Worm (Caenorhabditis elegans) whole organism, L4 larva: Measurements from ENCODE around the gene ZK632.9.

Experiments
- F10B5.3 ChIP-seq: sonication (generic microtip); optimal IDR thresholded peaks from 2 replicates; lab custom pipeline; 2016; ENCODE audit warnings: mild to moderate bottlenecking, missing genetic modification characterization, missing compliant biosample characterization
- F26F4.8 ChIP-seq: fragments of 200-800 bp; sonication (Bioruptor generic); conservative IDR thresholded peaks from 2 replicates; pipeline ENCODE4 v1.3.6; 2022; ENCODE audit warnings: missing genetic modification characterization, missing compliant biosample characterization
- F37D6.2 ChIP-seq: sonication (generic microtip); optimal IDR thresholded peaks from 2 replicates; lab custom pipeline; 2016; ENCODE audit warnings: mild to moderate bottlenecking, missing genetic modification characterization, missing compliant biosample characterization
- F44E2.7 ChIP-seq: fragments of 200-800 bp; sonication (Bioruptor generic); IDR thresholded peaks from 2 replicates; pipeline ENCODE4 v2.1.2; 2022; ENCODE audit warnings: missing genetic modification characterization, missing compliant biosample characterization
- F49E8.2 ChIP-seq: sonication (generic microtip); optimal IDR thresholded peaks from 2 replicates; lab custom pipeline; 2016; ENCODE audit warnings: missing compliant biosample characterization, mild to moderate bottlenecking, missing genetic modification characterization, borderline replicate concordance
- R02D3.7 ChIP-seq: fragments of 150-350 bp; sonication (generic microtip); optimal IDR thresholded peaks from 3 replicates; lab custom pipeline; 2014; ENCODE audit warnings: missing biosample characterization, missing genetic modification characterization
- T26A8.4 ChIP-seq: fragments of 200-800 bp; sonication (Bioruptor generic); IDR thresholded peaks from 2 replicates; pipeline ENCODE4 v1.3.6; 2022; ENCODE audit warnings: missing genetic modification characterization, missing compliant biosample characterization
- Y105C5A.15 ChIP-seq: fragments of 200-800 bp; sonication (Bioruptor generic); IDR thresholded peaks from 2 replicates; pipeline ENCODE4 v1.3.6; 2022; ENCODE audit warnings: missing genetic modification characterization, missing compliant biosample characterization
- Y5F2A.4 ChIP-seq: fragments of 200-800 bp; sonication (Bioruptor generic); optimal IDR thresholded peaks from 2 replicates; lab custom pipeline; 2018; ENCODE audit warnings: mild to moderate bottlenecking, missing genetic modification characterization, missing compliant biosample characterization
- ZK337.2 ChIP-seq: fragments of 200-800 bp; sonication (Bioruptor generic); IDR thresholded peaks from 2 replicates; pipeline ENCODE4 v1.3.6; 2022; ENCODE audit warnings: missing genetic modification reagents, missing genetic modification characterization, missing compliant biosample characterization
- arid-1 ChIP-seq: fragments of 200-800 bp; sonication (Bioruptor generic); conservative IDR thresholded peaks from 2 replicates; pipeline ENCODE4 v1.3.6; 2022; ENCODE audit warnings: missing genetic modification reagents, missing genetic modification characterization, missing compliant biosample characterization
- ceh-20 ChIP-seq: fragments of 200-800 bp; sonication (Bioruptor generic); IDR thresholded peaks from 2 replicates; pipeline ENCODE4 v1.3.6; 2022; ENCODE audit warnings: missing genetic modification reagents, missing genetic modification characterization, missing compliant biosample characterization
- ceh-62 ChIP-seq: sonication (generic microtip); optimal IDR thresholded peaks from 2 replicates; lab custom pipeline; 2017; ENCODE audit warnings: missing biosample characterization, missing genetic modification characterization
- ceh-82 ChIP-seq: sonication (generic microtip); optimal IDR thresholded peaks from 2 replicates; lab custom pipeline; 2017; ENCODE audit warnings: missing biosample characterization, missing genetic modification characterization
- cey-2 ChIP-seq: sonication (generic microtip); optimal IDR thresholded peaks from 3 replicates; lab custom pipeline; 2017; ENCODE audit warnings: missing genetic modification characterization, mild to moderate bottlenecking, missing compliant biosample characterization, antibody characterized with exemption, borderline replicate concordance; ENCODE audit not compliant: insufficient read depth
- ctbp-1 ChIP-seq: fragments of 200-800 bp; sonication (Bioruptor generic); IDR thresholded peaks from 2 replicates; pipeline ENCODE4 v1.3.6; 2022; ENCODE audit warnings: missing genetic modification reagents, missing genetic modification characterization, missing compliant biosample characterization
- daf-12 ChIP-seq: fragments of 150-350 bp; optimal IDR thresholded peaks from 2 replicates; lab custom pipeline; 2014; ENCODE audit warnings: missing biosample characterization, missing genetic modification reagents, missing genetic modification characterization
- daf-8 ChIP-seq: fragments of 200-800 bp; sonication (Bioruptor generic); IDR thresholded peaks from 2 replicates; pipeline ENCODE4 v1.3.6; 2022; ENCODE audit warnings: missing genetic modification characterization, missing compliant biosample characterization
- dmd-6 ChIP-seq: fragments of 200-800 bp; sonication (Bioruptor generic); IDR thresholded peaks from 2 replicates; pipeline ENCODE4 v1.3.6; 2022; ENCODE audit warnings: missing genetic modification reagents, missing genetic modification characterization, missing compliant biosample characterization
- dmd-8 ChIP-seq: fragments of 200-800 bp; sonication (Bioruptor generic); IDR thresholded peaks from 2 replicates; pipeline ENCODE4 v1.3.6; 2022; ENCODE audit warnings: missing genetic modification characterization, missing compliant biosample characterization
- dmd-9 ChIP-seq: fragments of 200-800 bp; sonication (Bioruptor generic); IDR thresholded peaks from 2 replicates; pipeline ENCODE4 v1.3.6; 2022; ENCODE audit warnings: missing genetic modification reagents, missing genetic modification characterization, missing compliant biosample characterization
- duxl-1 ChIP-seq: sonication (generic microtip); optimal IDR thresholded peaks from 2 replicates; lab custom pipeline; 2016; ENCODE audit warnings: mild to moderate bottlenecking, missing genetic modification characterization, moderate library complexity, missing compliant biosample characterization; ENCODE audit not compliant: poor library complexity
- dve-1 ChIP-seq: sonication (generic microtip); optimal IDR thresholded peaks from 2 replicates; lab custom pipeline; 2017; ENCODE audit warnings: antibody characterized with exemption, mild to moderate bottlenecking, missing genetic modification characterization, missing compliant biosample characterization; ENCODE audit not compliant: insufficient read depth
- egl-43 ChIP-seq: fragments of 200-800 bp; sonication (Bioruptor generic); IDR thresholded peaks from 2 replicates; pipeline ENCODE4 v1.3.6; 2022; ENCODE audit warnings: missing genetic modification reagents, missing genetic modification characterization, missing compliant biosample characterization
- fos-1 ChIP-seq: fragments of 150-350 bp; optimal IDR thresholded peaks from 2 replicates; lab custom pipeline; 2014; ENCODE audit warnings: missing biosample characterization, missing genetic modification characterization
- hlh-11 ChIP-seq: fragments of 200-800 bp; sonication (Bioruptor generic); optimal IDR thresholded peaks from 2 replicates; lab custom pipeline; 2018; ENCODE audit warnings: mild to moderate bottlenecking, missing genetic modification characterization, missing compliant biosample characterization
- hmg-1.1 ChIP-seq: fragments of 200-800 bp; sonication (Bioruptor generic); IDR thresholded peaks from 2 replicates; pipeline ENCODE4 v1.3.6; 2022; ENCODE audit warnings: missing genetic modification reagents, missing genetic modification characterization, missing compliant biosample characterization
- jun-1 ChIP-seq: fragments of 150-350 bp; optimal IDR thresholded peaks from 2 replicates; lab custom pipeline; 2014; ENCODE audit warnings: missing biosample characterization, missing genetic modification reagents, missing genetic modification characterization
- lin-1 ChIP-seq: fragments of 200-800 bp; sonication (Bioruptor generic); IDR thresholded peaks from 2 replicates; pipeline ENCODE4 v1.3.6; 2022; ENCODE audit warnings: missing genetic modification reagents, missing genetic modification characterization, missing compliant biosample characterization
- lin-15B ChIP-seq: fragments of 150-350 bp; sonication (generic microtip); optimal IDR thresholded peaks from 3 replicates; lab custom pipeline; 2014; ENCODE audit warnings: missing biosample characterization, missing genetic modification characterization
- lin-38 ChIP-seq: fragments of 200-800 bp; sonication (Bioruptor generic); IDR thresholded peaks from 2 replicates; pipeline ENCODE4 v1.3.6; 2022; ENCODE audit warnings: missing genetic modification reagents, missing genetic modification characterization, missing compliant biosample characterization
- lin-39 ChIP-seq: fragments of 150-350 bp; optimal IDR thresholded peaks from 2 replicates; lab custom pipeline; 2014; ENCODE audit warnings: missing biosample characterization, missing genetic modification reagents, missing genetic modification characterization
- lsy-2 ChIP-seq, 2 experiments: fragments of 150-350 bp in 1 of 2; sonication (generic microtip) in 1 of 2; optimal IDR thresholded peaks; 2 replicates each; lab custom pipeline; 2014 to 2017; ENCODE audit warnings: missing biosample characterization in 2 of 2, missing genetic modification characterization in 2 of 2
- madf-5 ChIP-seq, 2 experiments: fragments of 200-800 bp; sonication (Bioruptor generic); IDR thresholded peaks; 2 replicates each; pipeline ENCODE4 v1.3.6; 2022; ENCODE audit warnings: missing compliant biosample characterization in 2 of 2, missing genetic modification characterization in 2 of 2
- mdt-29 ChIP-seq: fragments of 200-800 bp; sonication (Bioruptor generic); IDR thresholded peaks from 2 replicates; pipeline ENCODE4 v1.3.6; 2022; ENCODE audit warnings: missing genetic modification reagents, missing genetic modification characterization, missing compliant biosample characterization
- mep-1 ChIP-seq: fragments of 150-350 bp; sonication (generic microtip); optimal IDR thresholded peaks from 3 replicates; lab custom pipeline; 2014; ENCODE audit warnings: missing biosample characterization, missing genetic modification characterization
- mes-2 ChIP-seq: sonication (generic microtip); optimal IDR thresholded peaks from 2 replicates; lab custom pipeline; 2016; ENCODE audit warnings: missing genotype, mild to moderate bottlenecking, missing genetic modification characterization, missing compliant biosample characterization; ENCODE audit not compliant: poor library complexity, severe bottlenecking
- nhr-10 ChIP-seq: fragments of 150-350 bp; optimal IDR thresholded peaks from 2 replicates; lab custom pipeline; 2014; ENCODE audit warnings: missing biosample characterization, missing genetic modification characterization
- nhr-102 ChIP-seq: sonication (generic microtip); optimal IDR thresholded peaks from 2 replicates; lab custom pipeline; 2016; ENCODE audit warnings: mild to moderate bottlenecking, missing genetic modification characterization, moderate library complexity, missing compliant biosample characterization
- nhr-237 ChIP-seq: sonication (generic microtip); optimal IDR thresholded peaks from 2 replicates; lab custom pipeline; 2017; ENCODE audit warnings: missing biosample characterization, missing genetic modification characterization
- nhr-28 ChIP-seq: fragments of 150-350 bp; optimal IDR thresholded peaks from 2 replicates; lab custom pipeline; 2014; ENCODE audit warnings: missing biosample characterization, missing genetic modification characterization
- nhr-41 ChIP-seq: fragments of 200-800 bp; sonication (Bioruptor generic); IDR thresholded peaks from 2 replicates; pipeline ENCODE4 v1.3.6; 2022; ENCODE audit warnings: missing genetic modification reagents, missing genetic modification characterization, missing compliant biosample characterization
- nhr-6 ChIP-seq: fragments of 150-350 bp; optimal IDR thresholded peaks from 2 replicates; lab custom pipeline; 2014; ENCODE audit warnings: missing biosample characterization, missing genetic modification characterization
- php-3 ChIP-seq: fragments of 200-800 bp; sonication (Bioruptor generic); IDR thresholded peaks from 2 replicates; pipeline ENCODE4 v1.3.6; 2022; ENCODE audit warnings: missing genetic modification reagents, missing genetic modification characterization, missing compliant biosample characterization
- pqm-1 ChIP-seq: sonication (generic microtip); optimal IDR thresholded peaks from 2 replicates; lab custom pipeline; 2017; ENCODE audit warnings: missing biosample characterization, missing genetic modification characterization
- sdz-12 ChIP-seq: fragments of 200-800 bp; sonication (Bioruptor generic); optimal IDR thresholded peaks from 2 replicates; lab custom pipeline; 2018; ENCODE audit warnings: mild to moderate bottlenecking, missing genetic modification characterization, missing compliant biosample characterization
- snpc-4 ChIP-seq: fragments of 150-350 bp; optimal IDR thresholded peaks from 2 replicates; lab custom pipeline; 2014; ENCODE audit warnings: missing biosample characterization, missing genetic modification characterization
- spr-1 ChIP-seq: sonication (generic microtip); optimal IDR thresholded peaks from 2 replicates; lab custom pipeline; 2016; ENCODE audit warnings: mild to moderate bottlenecking, missing genetic modification characterization, missing compliant biosample characterization
- unc-130 ChIP-seq: sonication (generic microtip); optimal IDR thresholded peaks from 2 replicates; lab custom pipeline; 2016; ENCODE audit warnings: missing genetic modification reagents, missing genetic modification characterization, missing compliant biosample characterization
- zfp-2 ChIP-seq: sonication (generic microtip); optimal IDR thresholded peaks from 2 replicates; lab custom pipeline; 2016; ENCODE audit warnings: mild to moderate bottlenecking, missing genetic modification characterization, missing compliant biosample characterization
- zip-11 ChIP-seq: fragments of 200-800 bp; sonication (Bioruptor generic); IDR thresholded peaks from 2 replicates; pipeline ENCODE4 v1.3.6; 2022; ENCODE audit warnings: missing genetic modification characterization, missing compliant biosample characterization
- ztf-7 ChIP-seq: fragments of 150-350 bp; optimal IDR thresholded peaks from 2 replicates; lab custom pipeline; 2014; ENCODE audit warnings: missing biosample characterization, missing genetic modification characterization

ZK632.9 gene

ce11 chrIII:9782011-9782436 is 43.2 kb downstream of the ZK632.9 start, which contains the start of gene vha-2 (continued):
- TF ChIP-seq ceh-20 (GFP tag; lab: Robert Waterston, UW) (no peak), madf-5 (GFP tag; IDR thresholded peaks at IDR 0.05; lab: Robert Waterston, UW) (0 out of 4 replicates have a peak, but pooled peaks of 1 of the 2 experiments have one; percentile 34), ztf-7 (no peak), F10B5.3 (no peak), dve-1 (tag; lab: Kevin White, UChicago) (peak; percentile 31), mdt-29 (GFP tag; lab: Robert Waterston, UW) (no peak), ZK337.2 (GFP tag; lab: Robert Waterston, UW) (no peak), Y105C5A.15 (no peak), nhr-237 (tag; lab: Kevin White, UChicago) (no peak), F44E2.7 (no peak), F26F4.8 (GFP tag; lab: Robert Waterston, UW) (no peak), mes-2 (tag; lab: Kevin White, UChicago) (peak; percentile 32), php-3 (GFP tag; lab: Robert Waterston, UW) (no peak), cey-2 (tag; lab: Kevin White, UChicago) (no peak), lin-39 (tag; lab: Kevin White, UChicago) (no peak), hlh-11 (tag; lab: Kevin White, UChicago) (peak; percentile 32), nhr-102 (peak; percentile 12), duxl-1 (tag; lab: Kevin White, UChicago) (no peak), Y5F2A.4 (GFP tag; lab: Kevin White, UChicago) (no peak), lin-15B (tag; lab: Kevin White, UChicago) (no peak), egl-43 (0 out of 2 replicates have a peak, but pooled peaks have one; percentile 47), dmd-9 (no peak), F37D6.2 (tag; lab: Kevin White, UChicago) (no peak), daf-8 (GFP tag; lab: Robert Waterston, UW) (0 out of 2 replicates have a peak, but pooled peaks have one; percentile 10), daf-12 (no peak), mep-1 (peak; percentile 7), snpc-4 (tag; lab: Kevin White, UChicago) (no peak), arid-1 (GFP tag; lab: Robert Waterston, UW) (peak; percentile 49), hmg-1.1 (GFP tag; lab: Robert Waterston, UW) (no peak), nhr-10 (tag; lab: Kevin White, UChicago) (no peak), nhr-6 (tag; lab: Kevin White, UChicago) (no peak), jun-1 (tag; lab: Kevin White, UChicago) (no peak), pqm-1 (tag; lab: Kevin White, UChicago) (no peak), spr-1 (tag; lab: Kevin White, UChicago) (peak; percentile 39), ceh-62 (tag; lab: Kevin White, UChicago) (no peak), lin-38 (peak; percentile 77), ctbp-1 (GFP tag; lab: Robert Waterston, UW) (no peak), sdz-12 (GFP tag; lab: Kevin White, UChicago) (no peak), nhr-28 (tag; lab: Kevin White, UChicago) (no peak), zfp-2 (tag; lab: Kevin White, UChicago) (no peak), fos-1 (tag; lab: Kevin White, UChicago) (no peak), unc-130 (GFP tag; lab: Kevin White, UChicago) (no peak), T26A8.4 (GFP tag; lab: Robert Waterston, UW) (no peak; the same call in 1 of the 2 replicates), dmd-6 (no peak), ceh-82 (tag; lab: Kevin White, UChicago) (no peak), lsy-2 (tag; optimal IDR thresholded peaks at IDR 0.05; lab: Kevin White, UChicago) (no peak), R02D3.7 (tag; lab: Kevin White, UChicago) (no peak), nhr-41 (GFP tag; lab: Robert Waterston, UW) (no peak), lin-1 (peak; percentile 61), F49E8.2 (tag; lab: Kevin White, UChicago) (peak; percentile 40), dmd-8 (GFP tag; lab: Robert Waterston, UW) (no peak), zip-11 (GFP tag; lab: Robert Waterston, UW) (no peak)
